Worm (Caenorhabditis elegans): ENCODE measurements around the gene cpt-6.

DNA sequence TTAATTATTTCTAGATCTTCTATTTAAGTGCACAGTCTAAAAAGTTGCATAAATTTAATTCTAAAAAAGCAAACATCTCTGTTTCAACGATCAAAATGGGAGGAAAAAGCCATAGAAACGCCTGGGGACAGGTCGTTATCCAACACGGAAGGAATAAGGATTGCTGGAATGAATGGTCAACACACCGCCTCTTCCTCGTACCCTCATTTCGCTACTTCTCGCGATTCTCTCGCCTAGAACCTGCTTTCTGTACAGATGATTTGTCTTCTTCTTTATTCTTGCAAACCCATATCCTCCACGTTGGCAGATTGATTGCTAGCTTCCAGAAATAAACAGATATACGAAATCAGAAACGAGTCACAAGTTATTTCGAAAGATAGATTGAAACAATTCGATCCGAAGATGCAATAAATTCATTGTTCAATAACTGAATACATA, 21.2 kb upstream of the cpt-6 start, which contains the start of gene dpy-11:
- TF ChIP-seq ttx-3 (tag; optimal IDR thresholded peaks at IDR 0.05) = no peak
- TF ChIP-seq elt-2 (tag; optimal IDR thresholded peaks at IDR 0.05) = no peak
- no peak for TF ChIP-seq hlh-15 (tag; optimal IDR thresholded peaks at IDR 0.05)
- no peak for TF ChIP-seq unc-42 (tag; optimal IDR thresholded peaks at IDR 0.05)
- TF ChIP-seq nhr-11 (tag; optimal IDR thresholded peaks at IDR 0.05) = no peak
- no peak for TF ChIP-seq K09A11.1 (tag; optimal IDR thresholded peaks at IDR 0.05; ENCODE audit: insufficient read depth)

Data from whole organism, late embryonic.